Worm (Caenorhabditis elegans) whole organism, L4 larva: ENCODE data around the gene C16A3.6.

ENCODE experiments used
- F37D6.2 ChIP-seq: sonication (generic microtip); optimal IDR thresholded peaks from 2 replicates; lab custom pipeline; 2016; ENCODE audit warnings: mild to moderate bottlenecking, missing genetic modification characterization, missing compliant biosample characterization
- T20F7.1 ChIP-seq: fragments of 200-800 bp; sonication (Bioruptor generic); optimal IDR thresholded peaks from 2 replicates; lab custom pipeline; 2018; ENCODE audit warnings: mild to moderate bottlenecking, missing genetic modification characterization, missing compliant biosample characterization
- Y48G9A.11 ChIP-seq: fragments of 200-800 bp; sonication (Bioruptor generic); IDR thresholded peaks from 2 replicates; pipeline ENCODE4 v1.3.6; 2022; ENCODE audit warnings: missing genetic modification reagents, missing genetic modification characterization, missing compliant biosample characterization
- ama-1 ChIP-seq: fragments of 150-350 bp; optimal IDR thresholded peaks from 2 replicates; lab custom pipeline; 2014; ENCODE audit warnings: inconsistent platforms, mixed read lengths
- ceh-28 ChIP-seq: fragments of 150-350 bp; optimal IDR thresholded peaks from 2 replicates; lab custom pipeline; 2014; ENCODE audit warnings: missing biosample characterization, missing genetic modification reagents, missing genetic modification characterization
- ceh-62 ChIP-seq: sonication (generic microtip); optimal IDR thresholded peaks from 2 replicates; lab custom pipeline; 2017; ENCODE audit warnings: missing biosample characterization, missing genetic modification characterization
- daf-16 ChIP-seq, 3 experiments: sonication (generic microtip); optimal IDR thresholded peaks; 2 replicates each; lab custom pipeline; 2016 to 2017; ENCODE audit warnings: missing genetic modification characterization in 3 of 3, missing genetic modification reagents in 3 of 3, mild to moderate bottlenecking in 2 of 3, missing compliant biosample characterization in 2 of 3, missing biosample characterization in 1 of 3, moderate library complexity in 1 of 3
- daf-19 ChIP-seq: fragments of 200-800 bp; sonication (Bioruptor generic); conservative IDR thresholded peaks from 2 replicates; pipeline ENCODE4 v1.3.6; 2022; ENCODE audit warnings: missing genetic modification characterization, missing compliant biosample characterization
- dpl-1 ChIP-seq: fragments of 150-350 bp; optimal IDR thresholded peaks from 2 replicates; lab custom pipeline; 2014; ENCODE audit warnings: missing biosample characterization, missing genetic modification reagents, missing genetic modification characterization
- dve-1 ChIP-seq: sonication (generic microtip); optimal IDR thresholded peaks from 2 replicates; lab custom pipeline; 2017; ENCODE audit warnings: antibody characterized with exemption, mild to moderate bottlenecking, missing genetic modification characterization, missing compliant biosample characterization; ENCODE audit not compliant: insufficient read depth
- egl-43 ChIP-seq: fragments of 200-800 bp; sonication (Bioruptor generic); IDR thresholded peaks from 2 replicates; pipeline ENCODE4 v1.3.6; 2022; ENCODE audit warnings: missing genetic modification reagents, missing genetic modification characterization, missing compliant biosample characterization
- fkh-10 ChIP-seq: fragments of 150-350 bp; optimal IDR thresholded peaks from 2 replicates; lab custom pipeline; 2014; ENCODE audit warnings: missing biosample characterization, missing genetic modification reagents, missing genetic modification characterization
- gei-8 ChIP-seq: fragments of 200-800 bp; sonication (Bioruptor generic); optimal IDR thresholded peaks from 2 replicates; lab custom pipeline; 2018; ENCODE audit warnings: mild to moderate bottlenecking, missing genetic modification characterization, missing compliant biosample characterization
- hif-1 ChIP-seq, 2 experiments: sonication (generic microtip); optimal IDR thresholded peaks; 2 replicates each; lab custom pipeline; 2016 to 2017; ENCODE audit warnings: missing compliant biosample characterization in 2 of 2, missing genetic modification characterization in 2 of 2, missing genetic modification reagents in 2 of 2, missing genotype in 2 of 2, mild to moderate bottlenecking in 1 of 2
- hlh-11 ChIP-seq: fragments of 200-800 bp; sonication (Bioruptor generic); optimal IDR thresholded peaks from 2 replicates; lab custom pipeline; 2018; ENCODE audit warnings: mild to moderate bottlenecking, missing genetic modification characterization, missing compliant biosample characterization
- hlh-30 ChIP-seq: sonication (generic microtip); optimal IDR thresholded peaks from 2 replicates; lab custom pipeline; 2017; ENCODE audit warnings: antibody characterized with exemption, mild to moderate bottlenecking, missing genetic modification characterization, missing compliant biosample characterization; ENCODE audit not compliant: insufficient read depth
- hmg-1.1 ChIP-seq: fragments of 200-800 bp; sonication (Bioruptor generic); IDR thresholded peaks from 2 replicates; pipeline ENCODE4 v1.3.6; 2022; ENCODE audit warnings: missing genetic modification reagents, missing genetic modification characterization, missing compliant biosample characterization
- lin-13 ChIP-seq: fragments of 150-350 bp; optimal IDR thresholded peaks from 2 replicates; lab custom pipeline; 2014; ENCODE audit warnings: missing biosample characterization, missing genetic modification reagents, missing genetic modification characterization
- lsy-2 ChIP-seq, 2 experiments: fragments of 150-350 bp in 1 of 2; sonication (generic microtip) in 1 of 2; optimal IDR thresholded peaks; 2 replicates each; lab custom pipeline; 2014 to 2017; ENCODE audit warnings: missing biosample characterization in 2 of 2, missing genetic modification characterization in 2 of 2
- madf-5 ChIP-seq, 2 experiments: fragments of 200-800 bp; sonication (Bioruptor generic); IDR thresholded peaks; 2 replicates each; pipeline ENCODE4 v1.3.6; 2022; ENCODE audit warnings: missing compliant biosample characterization in 2 of 2, missing genetic modification characterization in 2 of 2
- mdl-1 ChIP-seq, 2 experiments: fragments of 150-350 bp in 1 of 2; sonication (generic microtip) in 1 of 2; optimal IDR thresholded peaks; 2 replicates each; lab custom pipeline; 2014 to 2017; ENCODE audit warnings: missing biosample characterization in 2 of 2, missing genetic modification characterization in 2 of 2
- mep-1 ChIP-seq: fragments of 150-350 bp; sonication (generic microtip); optimal IDR thresholded peaks from 3 replicates; lab custom pipeline; 2014; ENCODE audit warnings: missing biosample characterization, missing genetic modification characterization
- mes-2 ChIP-seq: sonication (generic microtip); optimal IDR thresholded peaks from 2 replicates; lab custom pipeline; 2016; ENCODE audit warnings: missing genotype, mild to moderate bottlenecking, missing genetic modification characterization, missing compliant biosample characterization; ENCODE audit not compliant: poor library complexity, severe bottlenecking
- mxl-2 ChIP-seq: fragments of 200-800 bp; sonication (Bioruptor generic); conservative IDR thresholded peaks from 2 replicates; pipeline ENCODE4 v1.3.6; 2022; ENCODE audit warnings: missing genetic modification reagents, missing genetic modification characterization, missing compliant biosample characterization
- mxl-3 ChIP-seq: fragments of 200-800 bp; sonication (Bioruptor generic); optimal IDR thresholded peaks from 2 replicates; lab custom pipeline; 2018; ENCODE audit warnings: mild to moderate bottlenecking, missing genetic modification characterization, missing compliant biosample characterization
- nhr-102 ChIP-seq: sonication (generic microtip); optimal IDR thresholded peaks from 2 replicates; lab custom pipeline; 2016; ENCODE audit warnings: mild to moderate bottlenecking, missing genetic modification characterization, moderate library complexity, missing compliant biosample characterization
- nhr-11 ChIP-seq: fragments of 150-350 bp; optimal IDR thresholded peaks from 2 replicates; lab custom pipeline; 2014; ENCODE audit warnings: missing biosample characterization, missing genetic modification characterization
- nhr-25 ChIP-seq: sonication (generic microtip); optimal IDR thresholded peaks from 2 replicates; lab custom pipeline; 2017; ENCODE audit warnings: missing genetic modification characterization, mild to moderate bottlenecking, missing compliant biosample characterization, antibody characterized with exemption, moderate library complexity, borderline replicate concordance; ENCODE audit not compliant: insufficient read depth
- nhr-28 ChIP-seq: fragments of 150-350 bp; optimal IDR thresholded peaks from 2 replicates; lab custom pipeline; 2014; ENCODE audit warnings: missing biosample characterization, missing genetic modification characterization
- nhr-6 ChIP-seq: fragments of 150-350 bp; optimal IDR thresholded peaks from 2 replicates; lab custom pipeline; 2014; ENCODE audit warnings: missing biosample characterization, missing genetic modification characterization
- nhr-77 ChIP-seq: fragments of 150-350 bp; optimal IDR thresholded peaks from 2 replicates; lab custom pipeline; 2014; ENCODE audit warnings: missing biosample characterization, missing genetic modification characterization
- php-3 ChIP-seq: fragments of 200-800 bp; sonication (Bioruptor generic); IDR thresholded peaks from 2 replicates; pipeline ENCODE4 v1.3.6; 2022; ENCODE audit warnings: missing genetic modification reagents, missing genetic modification characterization, missing compliant biosample characterization
- rbr-2 ChIP-seq: sonication (generic microtip); optimal IDR thresholded peaks from 2 replicates; lab custom pipeline; 2016; ENCODE audit warnings: missing genotype, missing genetic modification characterization, missing compliant biosample characterization
- unc-130 ChIP-seq: sonication (generic microtip); optimal IDR thresholded peaks from 2 replicates; lab custom pipeline; 2016; ENCODE audit warnings: missing genetic modification reagents, missing genetic modification characterization, missing compliant biosample characterization
- unc-62 ChIP-seq, 3 experiments: fragments of 150-350 bp in 1 of 3; sonication (generic microtip); optimal IDR thresholded peaks in 2 of 3; peaks in 1 of 3; 1 replicate in 1 of 3; 2 replicates in 2 of 3; lab custom pipeline; 2014 to 2017; ENCODE audit warnings: missing biosample characterization in 3 of 3, missing genetic modification characterization in 3 of 3, missing genetic modification reagents in 3 of 3, missing genotype in 1 of 3

The C16A3.6 gene

ce11 chrIII:6339919-6340434 lies 39.0 kb upstream of the C16A3.6 start, which contains the start of gene let-767 (continued):
- no peak for TF ChIP-seq mes-2
- no peak for TF ChIP-seq T20F7.1 (GFP tag; lab: Kevin White, UChicago)
- no peak for TF ChIP-seq nhr-102
- no peak for TF ChIP-seq unc-62 (GFP tag; optimal IDR thresholded peaks at IDR 0.05 in 1 of 2; lab: Kevin White, UChicago)
- no peak for TF ChIP-seq unc-62 (tag; optimal IDR thresholded peaks at IDR 0.05; lab: Kevin White, UChicago)
- TF ChIP-seq unc-130 (GFP tag; lab: Kevin White, UChicago) = no peak
- TF ChIP-seq hif-1 (tag; optimal IDR thresholded peaks at IDR 0.05; lab: Kevin White, UChicago) = no peak
- TF ChIP-seq egl-43 (GFP tag; lab: Robert Waterston, UW) = no peak
- no peak for TF ChIP-seq php-3 (GFP tag; lab: Robert Waterston, UW)
- TF ChIP-seq nhr-11 (tag; lab: Kevin White, UChicago) = no peak
- TF ChIP-seq, all 104 proteins: peak for 7

ce11 chrIII:6341878-6342453 lies 37.0 kb upstream of the C16A3.6 start, which contains the start of gene rpn-13:
rpn-13 (minus strand) TSS chrIII:6341928.
- no peak for TF ChIP-seq Y48G9A.11 (GFP tag; lab: Robert Waterston, UW)
- TF ChIP-seq F37D6.2 (tag; lab: Kevin White, UChicago) = no peak
- no peak for TF ChIP-seq daf-16 (GFP tag; optimal IDR thresholded peaks at IDR 0.05; lab: Kevin White, UChicago)
- peak; percentile 49 for TF ChIP-seq daf-16 (tag; optimal IDR thresholded peaks at IDR 0.05; lab: Kevin White, UChicago)
- no peak for TF ChIP-seq nhr-25 (tag; lab: Kevin White, UChicago)
- TF ChIP-seq mdl-1 (tag; optimal IDR thresholded peaks at IDR 0.05; lab: Kevin White, UChicago) = peak; percentile 20 to 78
- TF ChIP-seq mep-1 (tag; lab: Kevin White, UChicago) = peak; percentile 56
- no peak for TF ChIP-seq ama-1 (lab: Kevin White, UChicago)
- peak; percentile 23 for TF ChIP-seq nhr-77 (tag; lab: Kevin White, UChicago)
- peak; percentile 76 for TF ChIP-seq mes-2
- peak; percentile 52 for TF ChIP-seq hmg-1.1 (GFP tag; lab: Robert Waterston, UW)
- TF ChIP-seq dve-1 (tag; lab: Kevin White, UChicago) = peak; percentile 53
- no peak for TF ChIP-seq nhr-11 (tag; lab: Kevin White, UChicago)
- peak; percentile 5 for TF ChIP-seq nhr-28 (tag; lab: Kevin White, UChicago)
- TF ChIP-seq hlh-11 = peak; percentile 36
- peak in 1 of 2 experiments; percentile 94 for TF ChIP-seq unc-62 (GFP tag; optimal IDR thresholded peaks at IDR 0.05 in 1 of 2; lab: Kevin White, UChicago)
- no peak for TF ChIP-seq unc-62 (tag; optimal IDR thresholded peaks at IDR 0.05; lab: Kevin White, UChicago)
- peak; percentile 31 for TF ChIP-seq rbr-2
- peak; percentile 51 for TF ChIP-seq dpl-1 (GFP tag; lab: Kevin White, UChicago)
- no peak for TF ChIP-seq mxl-3 (GFP tag; lab: Kevin White, UChicago)
- TF ChIP-seq T20F7.1 (GFP tag; lab: Kevin White, UChicago) = peak; percentile 59
- peak in 1 of 2 experiments; percentile 19 for TF ChIP-seq hif-1 (tag; optimal IDR thresholded peaks at IDR 0.05; lab: Kevin White, UChicago)
- peak; percentile 75 to 98 for TF ChIP-seq lsy-2 (tag; optimal IDR thresholded peaks at IDR 0.05; lab: Kevin White, UChicago)
- TF ChIP-seq hlh-30 (tag; lab: Kevin White, UChicago) = peak; percentile 96
- TF ChIP-seq daf-19 (GFP tag; lab: Robert Waterston, UW) = no peak
- TF ChIP-seq ceh-62 (tag; lab: Kevin White, UChicago) = no peak
- no peak for TF ChIP-seq mxl-2
- TF ChIP-seq fkh-10 = peak; percentile 22
- no peak for TF ChIP-seq ceh-28
- TF ChIP-seq lin-13 (GFP tag; lab: Kevin White, UChicago) = no peak
- peak; percentile 54 for TF ChIP-seq nhr-6 (tag; lab: Kevin White, UChicago)
- TF ChIP-seq gei-8 (GFP tag; lab: Kevin White, UChicago) = no peak

ce11 chrIII:6343229-6343628 lies 35.8 kb upstream of the C16A3.6 start, which contains the start of gene C56G2.9:
C56G2.9 (minus strand) TSS chrIII:6343329.
- no peak for TF ChIP-seq madf-5 (GFP tag; IDR thresholded peaks at IDR 0.05; lab: Robert Waterston, UW)
- no peak for TF ChIP-seq hlh-30 (tag; lab: Kevin White, UChicago)
- TF ChIP-seq rbr-2 = no peak
- TF ChIP-seq, all 104 proteins: peak for 0
